Worm (Caenorhabditis elegans) whole organism, L4 larva: ENCODE results near the gene F09E5.16.

Experiments
- dmd-6 ChIP-seq: fragments of 200-800 bp; sonication (Bioruptor generic); IDR thresholded peaks from 2 replicates; pipeline ENCODE4 v1.3.6; 2022; ENCODE audit warnings: missing genetic modification reagents, missing genetic modification characterization, missing compliant biosample characterization
- hlh-11 ChIP-seq: fragments of 200-800 bp; sonication (Bioruptor generic); optimal IDR thresholded peaks from 2 replicates; lab custom pipeline; 2018; ENCODE audit warnings: mild to moderate bottlenecking, missing genetic modification characterization, missing compliant biosample characterization
- lin-39 ChIP-seq: fragments of 150-350 bp; optimal IDR thresholded peaks from 2 replicates; lab custom pipeline; 2014; ENCODE audit warnings: missing biosample characterization, missing genetic modification reagents, missing genetic modification characterization
- nhr-25 ChIP-seq: sonication (generic microtip); optimal IDR thresholded peaks from 2 replicates; lab custom pipeline; 2017; ENCODE audit warnings: missing genetic modification characterization, mild to moderate bottlenecking, missing compliant biosample characterization, antibody characterized with exemption, moderate library complexity, borderline replicate concordance; ENCODE audit not compliant: insufficient read depth
- nhr-6 ChIP-seq: fragments of 150-350 bp; optimal IDR thresholded peaks from 2 replicates; lab custom pipeline; 2014; ENCODE audit warnings: missing biosample characterization, missing genetic modification characterization
- pha-4 ChIP-seq, 2 experiments: fragments of 150-350 bp in 1 of 2; fragments of 200-800 bp in 1 of 2; sonication (Bioruptor generic) in 1 of 2; IDR thresholded peaks in 1 of 2; optimal IDR thresholded peaks in 1 of 2; 2 replicates each; pipeline versions ENCODE4 v1.3.6 to Lab custom; 2014 to 2022; ENCODE audit warnings: missing genetic modification characterization in 2 of 2, missing genetic modification reagents in 2 of 2, missing biosample characterization in 1 of 2, missing compliant biosample characterization in 1 of 2
- vab-7 ChIP-seq: fragments of 200-800 bp; sonication (Bioruptor generic); IDR thresholded peaks from 2 replicates; pipeline ENCODE4 v1.3.6; 2022; ENCODE audit warnings: missing genetic modification reagents, missing genetic modification characterization, missing compliant biosample characterization
- zfp-2 ChIP-seq: sonication (generic microtip); optimal IDR thresholded peaks from 2 replicates; lab custom pipeline; 2016; ENCODE audit warnings: mild to moderate bottlenecking, missing genetic modification characterization, missing compliant biosample characterization

DNA sequence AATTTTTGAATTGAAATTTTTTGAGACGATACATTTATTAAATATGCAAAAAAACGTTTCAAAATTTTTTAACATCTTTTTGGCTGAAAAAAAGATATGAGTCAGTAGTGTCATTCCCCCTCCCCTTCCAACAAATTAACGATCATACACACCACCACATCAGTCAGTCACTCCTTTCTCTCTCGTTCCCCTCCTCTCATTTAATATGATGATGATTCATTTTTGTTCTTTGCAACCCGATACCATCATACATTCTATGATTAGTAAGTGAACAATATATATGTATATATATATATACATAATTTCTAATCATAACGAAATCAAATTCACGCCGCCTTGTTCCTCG lies 28.1 kb downstream of the F09E5.16 start:
- TF ChIP-seq lin-39 (tag; lab: Kevin White, UChicago) (no peak), nhr-25 (tag; lab: Kevin White, UChicago) (no peak), pha-4 (GFP tag; IDR thresholded peaks at IDR 0.05; lab: Robert Waterston, UW) (no peak), pha-4 (tag; optimal IDR thresholded peaks at IDR 0.05; lab: Kevin White, UChicago) (no peak), dmd-6 (GFP tag; lab: Robert Waterston, UW) (no peak), vab-7 (GFP tag; lab: Robert Waterston, UW) (no peak), hlh-11 (tag; lab: Kevin White, UChicago) (no peak), zfp-2 (tag; lab: Kevin White, UChicago) (no peak), nhr-6 (tag; lab: Kevin White, UChicago) (no peak)
